Fruit fly (Drosophila melanogaster) whole organism, pupa: Measurements from ENCODE around the gene hale.

Experiments
- CG10348 ChIP-seq: fragments of 200-800 bp; sonication (Bioruptor generic); IDR thresholded peaks from 2 replicates; pipeline ENCODE4 v1.3.6; 2022; ENCODE audit warnings: missing biosample characterization, missing genetic modification characterization
- CG12605 ChIP-seq: fragments of 200-800 bp; sonication (Bioruptor generic); IDR thresholded peaks from 2 replicates; pipeline ENCODE4 v1.3.6; 2022; ENCODE audit warnings: missing biosample characterization, missing genetic modification characterization
- CG13204 ChIP-seq: fragments of 200-800 bp; sonication (Bioruptor generic); optimal IDR thresholded peaks from 2 replicates; lab custom pipeline; 2018; ENCODE audit warnings: missing biosample characterization, mild to moderate bottlenecking, missing genetic modification characterization, moderate library complexity
- CG14655 ChIP-seq: fragments of 200-800 bp; sonication (Bioruptor generic); optimal IDR thresholded peaks from 3 replicates; lab custom pipeline; 2017; ENCODE audit warnings: mild to moderate bottlenecking, missing biosample characterization, missing genetic modification reagents, missing genetic modification characterization
- CG15710 ChIP-seq: fragments of 200-800 bp; sonication (Bioruptor generic); optimal IDR thresholded peaks from 2 replicates; lab custom pipeline; 2018; ENCODE audit warnings: missing biosample characterization, mild to moderate bottlenecking, missing genetic modification characterization, moderate library complexity
- CG17806 ChIP-seq: fragments of 200-800 bp; sonication (Bioruptor generic); optimal IDR thresholded peaks from 2 replicates; lab custom pipeline; 2018; ENCODE audit warnings: missing biosample characterization, mild to moderate bottlenecking, missing genetic modification characterization, moderate library complexity
- CG32121 ChIP-seq: fragments of 200-800 bp; sonication (Bioruptor generic); IDR thresholded peaks from 2 replicates; pipeline ENCODE4 v1.3.6; 2022; ENCODE audit warnings: missing biosample characterization, missing genetic modification characterization
- CG34367 ChIP-seq: fragments of 200-800 bp; sonication (Bioruptor generic); optimal IDR thresholded peaks from 2 replicates; lab custom pipeline; 2018; ENCODE audit warnings: missing biosample characterization, mild to moderate bottlenecking, missing genetic modification characterization
- CG4496 ChIP-seq: fragments of 200-800 bp; sonication (Bioruptor generic); IDR thresholded peaks from 3 replicates; pipeline ENCODE4 v1.3.6; 2022; ENCODE audit warnings: missing biosample characterization, missing genetic modification characterization
- CG8159 ChIP-seq: fragments of 200-800 bp; sonication (Bioruptor generic); optimal IDR thresholded peaks from 3 replicates; lab custom pipeline; 2018; ENCODE audit warnings: missing biosample characterization, mild to moderate bottlenecking, missing genetic modification characterization, moderate library complexity
- CG8301 ChIP-seq: fragments of 200-800 bp; sonication (Bioruptor generic); optimal IDR thresholded peaks from 2 replicates; lab custom pipeline; 2018; ENCODE audit warnings: missing biosample characterization, mild to moderate bottlenecking, missing genetic modification characterization
- CG9948 ChIP-seq: fragments of 200-800 bp; sonication (Bioruptor generic); optimal IDR thresholded peaks from 2 replicates; lab custom pipeline; 2018; ENCODE audit warnings: missing biosample characterization, mild to moderate bottlenecking, missing genetic modification characterization, moderate library complexity
- D1 ChIP-seq: fragments of 200-800 bp; sonication (Bioruptor generic); optimal IDR thresholded peaks from 2 replicates; lab custom pipeline; 2018; ENCODE audit warnings: missing biosample characterization, mild to moderate bottlenecking, missing genetic modification characterization, moderate library complexity
- EcR ChIP-seq: fragments of 200-800 bp; sonication (Bioruptor generic); optimal IDR thresholded peaks from 3 replicates; lab custom pipeline; 2019; ENCODE audit warnings: missing biosample characterization, missing genetic modification characterization, mild to moderate bottlenecking, moderate library complexity, missing genetic modification reagents
- Ets98B ChIP-seq: fragments of 200-800 bp; sonication (Bioruptor generic); IDR thresholded peaks from 2 replicates; pipeline ENCODE4 v1.3.6; 2022; ENCODE audit warnings: missing biosample characterization, missing genetic modification characterization
- Pif1A ChIP-seq: fragments of 200-800 bp; sonication (Bioruptor generic); optimal IDR thresholded peaks from 3 replicates; lab custom pipeline; 2016; ENCODE audit warnings: missing biosample characterization, missing genetic modification characterization
- Pif1B ChIP-seq: fragments of 200-800 bp; sonication (Bioruptor generic); optimal IDR thresholded peaks from 3 replicates; lab custom pipeline; 2016; ENCODE audit warnings: missing biosample characterization, missing genetic modification characterization
- Snoo ChIP-seq: fragments of 200-800 bp; sonication (Bioruptor generic); optimal IDR thresholded peaks from 3 replicates; lab custom pipeline; 2017; ENCODE audit warnings: missing biosample characterization, mild to moderate bottlenecking, missing genetic modification characterization, inconsistent platforms
- fd96Ca ChIP-seq: fragments of 200-800 bp; sonication (Bioruptor generic); IDR thresholded peaks from 3 replicates; pipeline ENCODE4 v1.3.6; 2022; ENCODE audit warnings: missing biosample characterization, missing genetic modification characterization
- gl ChIP-seq: fragments of 200-800 bp; sonication (Bioruptor generic); optimal IDR thresholded peaks from 2 replicates; lab custom pipeline; 2018; ENCODE audit warnings: missing biosample characterization, mild to moderate bottlenecking, missing genetic modification characterization
- rn ChIP-seq: fragments of 200-800 bp; sonication (Bioruptor generic); IDR thresholded peaks from 2 replicates; pipeline ENCODE4 v1.3.6; 2022; ENCODE audit warnings: missing biosample characterization, missing genetic modification characterization

Gene hale

DNA sequence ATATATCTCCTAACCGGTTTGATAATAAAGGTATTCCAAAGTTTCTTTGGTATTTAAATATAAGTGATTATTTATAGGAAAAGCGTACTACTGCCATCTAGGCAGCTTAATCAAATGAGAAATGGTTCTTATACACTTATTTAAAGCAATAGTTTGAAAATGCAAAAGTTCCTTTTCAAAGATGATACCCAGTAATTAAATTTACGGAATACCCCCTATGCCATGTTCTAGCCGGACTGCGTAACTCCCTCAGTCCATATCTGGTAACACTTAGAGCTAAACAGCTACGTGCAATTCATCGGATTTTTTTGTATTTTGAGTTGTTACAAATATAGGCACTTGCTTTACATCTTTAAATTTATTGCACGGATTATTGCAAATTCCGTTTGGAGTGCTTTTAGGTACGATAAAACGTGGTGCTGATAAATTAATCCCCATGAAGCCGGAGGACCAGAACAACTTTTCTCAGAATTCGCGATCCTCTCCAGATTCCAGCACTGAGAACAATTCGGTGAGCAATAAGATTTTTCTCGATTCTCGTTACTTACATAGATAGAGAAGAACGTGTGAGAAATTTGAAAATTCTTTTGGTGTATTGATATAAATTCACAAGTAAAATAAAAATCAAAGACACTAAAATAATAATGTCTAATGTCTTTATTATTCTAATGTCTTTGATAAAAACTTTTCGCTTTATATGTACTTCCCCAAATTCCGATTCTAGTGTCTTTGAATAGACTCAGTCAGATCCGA is 17.0 kb upstream of the hale start, which contains the start of gene CG7668:
TSS of gene CG7668 (plus strand) at position 255 of the 753 bp plus-strand sequence.
- TF ChIP-seq CG8159 (tag; lab: Kevin White, UChicago) (peak; percentile 92), CG12605 (GFP tag; lab: Robert Waterston, UW) (peak; percentile 89), gl (tag; lab: Kevin White, UChicago) (peak; percentile 83), CG9948 (tag; lab: Kevin White, UChicago) (peak; percentile 86), CG32121 (GFP tag; lab: Robert Waterston, UW) (peak; percentile 90), CG4496 (GFP tag; lab: Robert Waterston, UW) (peak; percentile 96), Ets98B (peak; percentile 93), CG34367 (tag; lab: Kevin White, UChicago) (peak; percentile 83), D1 (tag; lab: Kevin White, UChicago) (peak; percentile 81), CG14655 (GFP tag; lab: Kevin White, UChicago) (peak; percentile 89), CG10348 (GFP tag; lab: Robert Waterston, UW) (0 out of 2 replicates have a peak, but pooled peaks have one; percentile 20), rn (no peak; the same call in 1 of the 2 replicates), CG13204 (GFP tag; lab: Kevin White, UChicago) (no peak), fd96Ca (no peak), CG8301 (tag; lab: Kevin White, UChicago) (peak; percentile 87), Pif1B (GFP tag; lab: Kevin White, UChicago) (peak; percentile 80), Snoo (tag; lab: Kevin White, UChicago) (peak; percentile 91), CG15710 (peak; percentile 92), EcR (GFP tag; lab: Kevin White, UChicago) (no peak), CG17806 (peak; percentile 92), Pif1A (peak; percentile 89)

DNA sequence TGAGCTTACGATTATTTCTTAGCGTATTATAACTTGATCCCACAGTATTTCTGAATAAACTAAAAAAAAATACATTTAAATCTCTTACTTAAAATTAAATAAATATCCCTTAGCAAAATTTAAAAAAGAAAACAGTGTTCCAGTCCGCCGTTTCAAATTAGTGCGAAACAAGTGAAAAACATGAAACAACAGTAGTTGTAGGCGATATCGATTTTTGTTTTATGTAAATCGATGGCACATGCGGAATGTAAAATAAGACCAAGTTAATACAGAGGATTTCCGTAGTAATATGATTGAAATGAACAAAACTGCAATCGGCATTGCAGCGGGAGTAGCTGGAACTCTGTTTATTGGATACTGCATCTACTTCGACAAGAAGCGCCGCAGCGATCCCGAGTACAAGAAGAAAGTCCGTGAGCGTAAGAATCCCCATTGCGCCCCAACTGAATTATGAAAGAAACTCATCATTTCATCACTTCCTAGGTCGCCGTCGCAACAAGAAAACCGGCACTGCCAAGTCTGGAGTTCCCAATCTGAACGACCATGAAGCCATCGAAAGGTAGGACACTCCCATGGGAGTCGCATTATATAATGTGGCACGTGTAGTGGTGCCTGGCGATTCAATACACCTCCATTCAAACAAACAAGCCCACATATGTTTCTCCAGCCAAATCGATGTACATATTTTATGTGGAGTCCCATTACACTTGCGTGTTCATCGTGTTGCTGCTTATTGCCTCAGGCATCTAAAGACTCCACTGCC is 15.4 kb upstream of the hale start:
- TF ChIP-seq CG8301 (tag; lab: Kevin White, UChicago) (no peak), CG12605 (GFP tag; lab: Robert Waterston, UW) (no peak), CG32121 (GFP tag; lab: Robert Waterston, UW) (no peak), fd96Ca (no peak)

DNA sequence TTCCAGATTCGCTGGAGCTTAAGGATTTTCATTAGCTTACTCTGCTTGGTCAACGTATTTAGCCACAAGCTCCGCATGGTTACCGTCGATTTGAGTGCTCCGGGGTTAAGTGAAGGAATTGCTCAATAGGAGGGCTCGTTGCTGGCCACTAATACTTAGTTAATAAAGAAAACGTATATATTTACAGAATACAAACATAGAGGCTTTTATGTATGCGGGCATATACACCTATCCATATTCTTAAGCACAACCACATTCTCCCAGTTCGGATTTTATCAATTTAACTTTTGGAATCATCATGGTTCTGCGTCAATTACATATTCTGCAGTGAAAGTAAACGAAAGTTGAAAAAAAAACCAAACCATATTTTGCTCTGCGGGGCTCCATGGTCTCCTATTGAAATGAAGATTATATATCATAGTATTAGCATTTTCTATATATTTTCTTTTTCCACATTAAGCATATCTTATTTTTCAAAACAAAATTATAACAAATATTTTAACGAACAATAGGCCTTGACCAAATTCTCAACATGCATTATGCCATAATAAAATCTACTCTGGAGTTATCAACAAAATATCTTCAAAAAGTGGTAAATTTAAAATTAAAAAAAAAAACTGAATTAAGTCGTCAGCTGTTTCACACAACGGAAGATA is 14.5 kb upstream of the hale start, which contains the start of the genes Tom20 and Gabat:
TSS of gene Tom20 (plus strand) at position 564 of the 656 bp plus-strand sequence.
TSS of gene Gabat (minus strand) at position 606 of the 656 bp plus-strand sequence.
- TF ChIP-seq CG8301 (tag; lab: Kevin White, UChicago) (no peak), CG13204 (GFP tag; lab: Kevin White, UChicago) (no peak), D1 (tag; lab: Kevin White, UChicago) (no peak)

DNA sequence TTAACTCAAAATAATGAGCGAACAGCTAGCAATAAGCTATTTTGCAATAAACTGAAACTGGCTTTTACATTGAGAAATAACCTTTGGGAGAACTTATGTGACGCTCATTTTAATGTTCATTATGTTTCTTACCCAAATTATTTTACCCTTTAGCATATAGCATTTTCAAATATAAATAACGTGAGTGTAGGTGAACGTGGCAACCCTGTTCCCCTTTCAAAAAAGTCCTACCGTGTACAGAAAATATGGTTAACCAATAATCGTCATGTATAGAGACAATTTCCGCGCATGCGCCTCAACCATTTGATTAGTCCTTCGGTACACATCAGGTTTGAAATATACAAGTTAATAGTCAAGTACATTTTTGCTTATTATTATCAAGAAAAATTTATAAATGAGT is 8.3 kb upstream of the hale start:
- no peak for TF ChIP-seq CG8159 (tag; lab: Kevin White, UChicago)
- TF ChIP-seq CG15710, result no peak
- no peak for TF ChIP-seq EcR (GFP tag; lab: Kevin White, UChicago)
- TF ChIP-seq CG9948 (tag; lab: Kevin White, UChicago), result no peak
- TF ChIP-seq CG8301 (tag; lab: Kevin White, UChicago), result no peak
- TF ChIP-seq gl (tag; lab: Kevin White, UChicago), result no peak
- no peak for TF ChIP-seq Ets98B
- TF ChIP-seq CG12605 (GFP tag; lab: Robert Waterston, UW), result no peak
- TF ChIP-seq CG4496 (GFP tag; lab: Robert Waterston, UW), result no peak
- TF ChIP-seq CG32121 (GFP tag; lab: Robert Waterston, UW), result no peak
- TF ChIP-seq Pif1A, result no peak
- no peak for TF ChIP-seq Snoo (tag; lab: Kevin White, UChicago)
- TF ChIP-seq CG10348 (GFP tag; lab: Robert Waterston, UW), result no peak
- TF ChIP-seq fd96Ca, result no peak
- TF ChIP-seq CG13204 (GFP tag; lab: Kevin White, UChicago), result no peak
- TF ChIP-seq D1 (tag; lab: Kevin White, UChicago), result no peak
- no peak for TF ChIP-seq CG17806
- TF ChIP-seq rn, result no peak
- no peak for TF ChIP-seq CG34367 (tag; lab: Kevin White, UChicago)
- no peak for TF ChIP-seq Pif1B (GFP tag; lab: Kevin White, UChicago)
- TF ChIP-seq, all 21 proteins: peak for 0

DNA sequence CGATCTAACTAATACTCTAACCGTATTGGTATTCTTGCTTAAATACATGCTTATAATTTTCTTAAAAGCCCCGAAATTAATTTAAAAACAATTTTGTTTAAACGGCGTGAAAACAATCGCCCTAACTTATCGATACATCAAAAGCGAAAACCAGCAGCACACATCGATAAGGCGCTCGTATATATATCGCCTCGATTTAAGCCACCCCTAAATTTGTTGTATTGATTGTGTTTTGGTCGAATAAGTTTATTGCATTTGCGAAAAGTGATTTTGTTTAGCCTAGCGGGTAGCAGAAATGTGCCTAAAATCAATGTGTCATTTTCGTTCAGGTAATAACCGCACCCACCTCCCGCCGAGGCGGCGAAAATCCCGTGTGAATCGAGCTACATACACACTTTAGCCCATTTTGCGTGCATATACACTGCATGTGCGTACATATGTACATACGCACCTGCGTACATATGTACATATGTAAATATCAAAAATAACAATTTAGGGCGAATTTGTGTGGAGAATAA is 6.1 kb upstream of the hale start, which contains the start of the genes CG7646 and Nca:
TSS of gene CG7646 (plus strand) at position 174 of the 518 bp plus-strand sequence.
TSS of gene Nca (plus strand) at position 174 of the 518 bp plus-strand sequence.
- TF ChIP-seq CG32121 (GFP tag; lab: Robert Waterston, UW), result no peak
- no peak for TF ChIP-seq EcR (GFP tag; lab: Kevin White, UChicago)
- TF ChIP-seq D1 (tag; lab: Kevin White, UChicago), result peak; percentile 69
- TF ChIP-seq CG14655 (GFP tag; lab: Kevin White, UChicago), result no peak
- no peak for TF ChIP-seq gl (tag; lab: Kevin White, UChicago)
- TF ChIP-seq CG8301 (tag; lab: Kevin White, UChicago), result no peak
- no peak for TF ChIP-seq CG13204 (GFP tag; lab: Kevin White, UChicago)
